Fruit fly (Drosophila melanogaster) whole organism, embryonic: ENCODE measurements around the gene fwe.

Source experiments
- Bteb2 ChIP-seq: fragments of 200-800 bp; sonication (Bioruptor generic); optimal IDR thresholded peaks from 2 replicates; lab custom pipeline; 2016; ENCODE audit warnings: missing biosample characterization, missing genetic modification characterization
- CG10543 ChIP-seq: fragments of 200-800 bp; sonication (Bioruptor generic); optimal IDR thresholded peaks from 3 replicates; lab custom pipeline; 2017; ENCODE audit warnings: missing biosample characterization, mild to moderate bottlenecking, missing genetic modification characterization, moderate library complexity
- CG11456 ChIP-seq: fragments of 200-800 bp; sonication (Bioruptor generic); IDR thresholded peaks from 3 replicates; pipeline ENCODE4 v1.3.6; 2022; ENCODE audit warnings: missing biosample characterization, missing genetic modification characterization
- CG14710 ChIP-seq: fragments of 200-800 bp; sonication (Bioruptor generic); optimal IDR thresholded peaks from 3 replicates; lab custom pipeline; 2019; ENCODE audit warnings: missing biosample characterization, mild to moderate bottlenecking, missing genetic modification characterization, moderate library complexity
- CG15073 ChIP-seq: fragments of 200-800 bp; sonication (Bioruptor generic); optimal IDR thresholded peaks from 2 replicates; lab custom pipeline; 2016; ENCODE audit warnings: missing biosample characterization, missing genetic modification characterization
- CG1529 ChIP-seq: fragments of 200-800 bp; sonication (Bioruptor generic); optimal IDR thresholded peaks from 3 replicates; lab custom pipeline; 2018; ENCODE audit warnings: missing biosample characterization, missing genetic modification characterization
- CG17359 ChIP-seq: fragments of 200-800 bp; sonication (Bioruptor generic); optimal IDR thresholded peaks from 3 replicates; lab custom pipeline; 2018; ENCODE audit warnings: missing biosample characterization, mild to moderate bottlenecking, missing genetic modification characterization, moderate library complexity
- CG17612 ChIP-seq: fragments of 200-800 bp; sonication (Bioruptor generic); IDR thresholded peaks from 2 replicates; pipeline ENCODE4 v1.3.6; 2022; ENCODE audit warnings: missing biosample characterization, missing genetic modification characterization
- CG18011 ChIP-seq: fragments of 200-800 bp; sonication (Bioruptor generic); optimal IDR thresholded peaks from 2 replicates; lab custom pipeline; 2017; ENCODE audit warnings: missing biosample characterization, missing genetic modification characterization, mild to moderate bottlenecking, moderate library complexity, missing genotype
- CG2199 ChIP-seq: fragments of 200-800 bp; sonication (Bioruptor generic); IDR thresholded peaks from 3 replicates; pipeline ENCODE4 v1.3.6; 2022; ENCODE audit warnings: missing biosample characterization, missing genetic modification characterization
- CG30020 ChIP-seq: fragments of 200-800 bp; optimal IDR thresholded peaks from 2 replicates; lab custom pipeline; 2019; ENCODE audit warnings: missing biosample characterization, mild to moderate bottlenecking, missing genetic modification characterization, moderate library complexity
- CG32532 ChIP-seq: fragments of 200-800 bp; sonication (Bioruptor generic); IDR thresholded peaks from 2 replicates; pipeline ENCODE4 v1.3.6; 2022; ENCODE audit warnings: missing biosample characterization, missing genetic modification characterization
- CG4282 ChIP-seq: fragments of 200-800 bp; sonication (Bioruptor generic); optimal IDR thresholded peaks from 2 replicates; lab custom pipeline; 2016; ENCODE audit warnings: missing biosample characterization, missing genetic modification characterization
- CG4404 ChIP-seq: fragments of 200-800 bp; sonication (Bioruptor generic); IDR thresholded peaks from 2 replicates; pipeline ENCODE4 v1.3.6; 2022; ENCODE audit warnings: missing biosample characterization, missing genetic modification characterization
- CG4707 ChIP-seq: fragments of 200-800 bp; sonication (Bioruptor generic); optimal IDR thresholded peaks from 2 replicates; lab custom pipeline; 2018; ENCODE audit warnings: missing biosample characterization, mild to moderate bottlenecking, missing genetic modification characterization, moderate library complexity
- CG8281 ChIP-seq: fragments of 200-800 bp; sonication (Bioruptor generic); optimal IDR thresholded peaks from 2 replicates; lab custom pipeline; 2018; ENCODE audit warnings: missing biosample characterization, mild to moderate bottlenecking, missing genetic modification characterization, moderate library complexity
- CG9215 ChIP-seq: fragments of 200-800 bp; sonication (Bioruptor generic); IDR thresholded peaks from 2 replicates; pipeline ENCODE4 v1.3.6; 2022; ENCODE audit warnings: missing biosample characterization, missing genetic modification characterization
- CG9727 ChIP-seq: fragments of 200-800 bp; sonication (Bioruptor generic); optimal IDR thresholded peaks from 3 replicates; lab custom pipeline; 2017; ENCODE audit warnings: missing biosample characterization, mild to moderate bottlenecking, missing genetic modification characterization
- Dek ChIP-seq: fragments of 200-800 bp; sonication (Bioruptor generic); optimal IDR thresholded peaks from 3 replicates; lab custom pipeline; 2019; ENCODE audit warnings: missing biosample characterization, mild to moderate bottlenecking, missing genetic modification characterization, moderate library complexity
- Dfd ChIP-seq, 2 experiments: fragments of >200 bp; optimal IDR thresholded peaks; 2 replicates each; lab custom pipeline; 2017; ENCODE audit warnings: missing biosample characterization in 2 of 2, missing genetic modification characterization in 2 of 2
- Dll ChIP-seq: fragments of 200-800 bp; sonication (Bioruptor generic); IDR thresholded peaks from 4 replicates; pipeline ENCODE4 v1.3.6; 2022; ENCODE audit warnings: missing biosample characterization, missing genetic modification characterization; ENCODE audit not compliant: partially characterized antibody
- Drgx ChIP-seq: fragments of 200-800 bp; sonication (Bioruptor generic); IDR thresholded peaks from 2 replicates; pipeline ENCODE4 v1.3.6; 2022; ENCODE audit warnings: missing biosample characterization, missing genetic modification characterization
- HHEX ChIP-seq: fragments of 200-800 bp; sonication (Bioruptor generic); optimal IDR thresholded peaks from 3 replicates; lab custom pipeline; 2017; ENCODE audit warnings: missing biosample characterization, mild to moderate bottlenecking, missing genetic modification characterization, missing genetic modification reagents
- HmgZ ChIP-seq: fragments of 200-800 bp; sonication (Bioruptor generic); optimal IDR thresholded peaks from 2 replicates; lab custom pipeline; 2018; ENCODE audit warnings: missing biosample characterization, mild to moderate bottlenecking, missing genetic modification characterization
- Lpt ChIP-seq: fragments of >200 bp; optimal IDR thresholded peaks from 2 replicates; lab custom pipeline; 2018; ENCODE audit warnings: missing biosample characterization, missing genetic modification characterization
- Opbp ChIP-seq: fragments of 200-800 bp; sonication (Bioruptor generic); IDR thresholded peaks from 3 replicates; pipeline ENCODE4 v1.3.6; 2022; ENCODE audit warnings: missing biosample characterization, missing genetic modification characterization; ENCODE audit not compliant: partially characterized antibody
- Scr ChIP-seq: fragments of 200-800 bp; sonication (Bioruptor generic); IDR thresholded peaks from 2 replicates; pipeline ENCODE4 v1.3.6; 2022; ENCODE audit warnings: missing biosample characterization, missing genetic modification characterization; ENCODE audit not compliant: partially characterized antibody
- ash1 ChIP-seq: fragments of 200-800 bp; sonication (Bioruptor generic); optimal IDR thresholded peaks from 2 replicates; lab custom pipeline; 2018; ENCODE audit warnings: missing biosample characterization, mild to moderate bottlenecking, missing genetic modification characterization
- ato ChIP-seq: fragments of 200-800 bp; sonication (Bioruptor generic); IDR thresholded peaks from 2 replicates; pipeline ENCODE4 v1.3.6; 2022; ENCODE audit warnings: missing biosample characterization, missing genetic modification characterization; ENCODE audit not compliant: partially characterized antibody
- chm ChIP-seq: fragments of 200-800 bp; sonication (Bioruptor generic); IDR thresholded peaks from 2 replicates; pipeline ENCODE4 v1.3.6; 2022; ENCODE audit warnings: missing biosample characterization, missing genetic modification characterization
- danr ChIP-seq: fragments of 200-800 bp; sonication (Bioruptor generic); IDR thresholded peaks from 2 replicates; pipeline ENCODE4 v1.3.6; 2022; ENCODE audit warnings: missing biosample characterization, missing genetic modification characterization
- dpn ChIP-seq, 2 experiments: fragments of 200-800 bp; sonication (Bioruptor generic); optimal IDR thresholded peaks; 3 replicates each; lab custom pipeline; 2016; ENCODE audit warnings: missing biosample characterization in 2 of 2, missing genetic modification characterization in 2 of 2
- dysf ChIP-seq: fragments of 200-800 bp; sonication (Bioruptor generic); IDR thresholded peaks from 3 replicates; pipeline ENCODE4 v1.3.6; 2022; ENCODE audit warnings: missing biosample characterization, missing genetic modification characterization
- esg ChIP-seq: fragments of 200-800 bp; sonication (Bioruptor generic); conservative IDR thresholded peaks from 2 replicates; pipeline ENCODE4 v1.3.6; 2022; ENCODE audit warnings: missing biosample characterization, missing genetic modification characterization
- ftz-f1 ChIP-seq: fragments of 200-800 bp; sonication (Bioruptor generic); optimal IDR thresholded peaks from 2 replicates; lab custom pipeline; 2016; ENCODE audit warnings: missing biosample characterization, missing genetic modification characterization
- gfzf ChIP-seq: fragments of 200-800 bp; sonication (Bioruptor generic); optimal IDR thresholded peaks from 2 replicates; lab custom pipeline; 2016; ENCODE audit warnings: missing biosample characterization, mild to moderate bottlenecking, missing genetic modification characterization, moderate library complexity
- hb ChIP-seq: fragments of 200-800 bp; sonication (Bioruptor generic); IDR thresholded peaks from 3 replicates; pipeline ENCODE4 v1.3.6; 2022; ENCODE audit warnings: missing biosample characterization, missing genetic modification characterization; ENCODE audit not compliant: partially characterized antibody
- kah ChIP-seq: fragments of 200-800 bp; sonication (Bioruptor generic); optimal IDR thresholded peaks from 2 replicates; lab custom pipeline; 2018; ENCODE audit warnings: missing biosample characterization, mild to moderate bottlenecking, missing genetic modification characterization
- kni ChIP-seq: fragments of 200-800 bp; sonication (Bioruptor generic); optimal IDR thresholded peaks from 3 replicates; lab custom pipeline; 2017; ENCODE audit warnings: mild to moderate bottlenecking, missing biosample characterization, missing genetic modification reagents, missing genetic modification characterization
- mirr ChIP-seq: fragments of 200-800 bp; sonication (Bioruptor generic); optimal IDR thresholded peaks from 3 replicates; lab custom pipeline; 2018; ENCODE audit warnings: missing biosample characterization, mild to moderate bottlenecking, missing genetic modification characterization
- onecut ChIP-seq: fragments of 200-800 bp; sonication (Bioruptor generic); IDR thresholded peaks from 2 replicates; pipeline ENCODE4 v1.3.6; 2022; ENCODE audit warnings: missing biosample characterization, missing genetic modification characterization
- org-1 ChIP-seq: fragments of 200-800 bp; sonication (Bioruptor generic); optimal IDR thresholded peaks from 2 replicates; lab custom pipeline; 2017; ENCODE audit warnings: missing biosample characterization, missing genetic modification characterization
- pita ChIP-seq: fragments of 200-800 bp; sonication (Bioruptor generic); optimal IDR thresholded peaks from 2 replicates; lab custom pipeline; 2017; ENCODE audit warnings: missing biosample characterization, mild to moderate bottlenecking, missing genetic modification characterization
- salm ChIP-seq: fragments of 200-800 bp; sonication (Bioruptor generic); optimal IDR thresholded peaks from 2 replicates; lab custom pipeline; 2018; ENCODE audit warnings: missing biosample characterization, mild to moderate bottlenecking, missing genetic modification characterization
- stwl ChIP-seq: fragments of 200-800 bp; sonication (Bioruptor generic); optimal IDR thresholded peaks from 3 replicates; lab custom pipeline; 2018; ENCODE audit warnings: missing biosample characterization, mild to moderate bottlenecking, missing genetic modification characterization, moderate library complexity
- tap ChIP-seq: fragments of 200-800 bp; optimal IDR thresholded peaks from 3 replicates; lab custom pipeline; 2019; ENCODE audit warnings: missing biosample characterization, mild to moderate bottlenecking, missing genetic modification characterization, moderate library complexity
- tio ChIP-seq: fragments of 200-800 bp; sonication (Bioruptor generic); optimal IDR thresholded peaks from 2 replicates; lab custom pipeline; 2017; ENCODE audit warnings: missing biosample characterization, missing genetic modification characterization, inconsistent platforms
- unpg ChIP-seq: fragments of 200-800 bp; sonication (Bioruptor generic); optimal IDR thresholded peaks from 3 replicates; lab custom pipeline; 2018; ENCODE audit warnings: missing biosample characterization, mild to moderate bottlenecking, missing genetic modification characterization, moderate library complexity
- zen2 ChIP-seq: fragments of 200-800 bp; sonication (Bioruptor generic); IDR thresholded peaks from 3 replicates; pipeline ENCODE4 v1.3.6; 2022; ENCODE audit warnings: missing biosample characterization, missing genetic modification characterization; ENCODE audit not compliant: partially characterized antibody

The fwe gene

DNA sequence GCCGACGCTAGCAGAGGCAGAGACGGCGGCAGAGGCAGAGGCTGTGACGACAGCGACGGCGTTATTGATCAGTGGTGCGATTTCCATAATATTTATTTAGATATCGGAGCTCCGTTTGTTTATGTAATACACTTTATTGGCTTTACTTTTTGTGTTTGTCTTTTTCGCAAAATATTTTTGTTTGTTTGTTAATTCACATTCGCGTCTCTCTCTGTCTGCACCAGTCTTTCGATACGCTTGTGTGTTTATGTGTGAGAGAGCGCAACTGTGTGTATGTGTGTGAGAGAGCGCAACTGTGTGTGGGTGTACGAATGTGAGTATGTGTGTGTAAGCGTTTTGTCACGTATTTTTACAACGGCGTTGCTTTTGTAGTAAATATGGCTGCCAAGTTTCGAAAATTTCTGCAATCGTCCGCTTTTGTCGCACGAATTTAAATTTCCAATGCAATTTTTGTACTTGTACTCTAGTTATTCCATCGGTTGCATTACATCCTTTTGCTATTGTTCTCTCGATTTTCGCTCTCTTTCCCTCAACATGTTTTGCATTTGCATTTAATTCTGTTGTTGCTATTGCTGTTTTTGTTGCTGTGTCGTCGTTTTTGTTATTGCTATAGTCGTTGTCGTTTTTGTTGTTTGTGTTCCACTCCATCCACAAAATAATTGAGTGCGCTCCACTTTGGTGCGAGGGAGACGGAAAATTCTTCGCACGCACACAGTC, 9.4 kb upstream of the fwe start (continued):
- TF ChIP-seq hb: no peak
- peak; percentile 22 for TF ChIP-seq CG1529 (GFP tag; lab: Kevin White, UChicago)
- no peak for TF ChIP-seq ato (GFP tag; lab: Robert Waterston, UW)
- TF ChIP-seq CG30020: no peak
- TF ChIP-seq dysf (GFP tag; lab: Robert Waterston, UW): no peak; the same call in 2 of the 3 replicates
- no peak for TF ChIP-seq CG17612
- TF ChIP-seq chm (GFP tag; lab: Robert Waterston, UW): peak; percentile 36; the same call in 1 of the 2 replicates
- no peak for TF ChIP-seq danr (GFP tag; lab: Robert Waterston, UW)
- peak; percentile 32; the same call in 1 of the 2 replicates for TF ChIP-seq onecut (GFP tag; lab: Robert Waterston, UW)
- no peak for TF ChIP-seq CG4707
- TF ChIP-seq CG8281: no peak
- TF ChIP-seq CG4404: no peak
- TF ChIP-seq esg (GFP tag; lab: Robert Waterston, UW): no peak
- TF ChIP-seq Opbp (GFP tag; lab: Robert Waterston, UW): no peak
- peak; percentile 58 for TF ChIP-seq Drgx
- no peak for TF ChIP-seq kah
- TF ChIP-seq dpn (GFP tag; optimal IDR thresholded peaks at IDR 0.05; lab: Kevin White, UChicago): peak in 1 of 2 experiments; percentile 13
- TF ChIP-seq CG10543 (GFP tag; lab: Kevin White, UChicago): no peak
- peak; percentile 30 for TF ChIP-seq CG18011 (GFP tag; lab: Kevin White, UChicago)
- peak; percentile 29 for TF ChIP-seq Dek (tag; lab: Kevin White, UChicago)
- TF ChIP-seq CG4282: no peak
- no peak for TF ChIP-seq gfzf (GFP tag; lab: Kevin White, UChicago)
- TF ChIP-seq kni (GFP tag; lab: Kevin White, UChicago): peak; percentile 62
- TF ChIP-seq Bteb2: peak; percentile 47
- TF ChIP-seq CG9727: peak; percentile 45
- TF ChIP-seq pita (GFP tag; lab: Kevin White, UChicago): no peak
- TF ChIP-seq mirr: peak; percentile 41
- TF ChIP-seq HmgZ (tag; lab: Kevin White, UChicago): peak; percentile 57
- peak; percentile 7 for TF ChIP-seq unpg (GFP tag; lab: Kevin White, UChicago)
- TF ChIP-seq ash1 (GFP tag; lab: Kevin White, UChicago): no peak
- peak; percentile 43 for TF ChIP-seq ftz-f1 (GFP tag; lab: Kevin White, UChicago)
- TF ChIP-seq Scr (GFP tag; lab: Robert Waterston, UW): no peak
- peak; percentile 21 for TF ChIP-seq CG17359 (tag; lab: Kevin White, UChicago)
- peak; percentile 8 for TF ChIP-seq tap
- no peak for TF ChIP-seq CG2199 (GFP tag; lab: Robert Waterston, UW)
- TF ChIP-seq stwl (tag; lab: Kevin White, UChicago): no peak
- peak; percentile 19 for TF ChIP-seq org-1 (GFP tag; lab: Kevin White, UChicago)
- no peak for TF ChIP-seq CG11456 (GFP tag; lab: Robert Waterston, UW)
- TF ChIP-seq Dll: no peak
- peak; percentile 15 for TF ChIP-seq salm (tag; lab: Kevin White, UChicago)
- TF ChIP-seq CG14710 (tag; lab: Kevin White, UChicago): no peak
- TF ChIP-seq Dfd (GFP tag; optimal IDR thresholded peaks at IDR 0.05; lab: Kevin White, UChicago): no peak
- no peak for TF ChIP-seq CG15073 (GFP tag; lab: Kevin White, UChicago)
- no peak for TF ChIP-seq CG32532 (GFP tag; lab: Robert Waterston, UW)
- TF ChIP-seq CG9215: no peak
- no peak for TF ChIP-seq zen2
- no peak for TF ChIP-seq tio
- no peak for TF ChIP-seq Lpt
- TF ChIP-seq HHEX: peak; percentile 25
